2 fruit fly cellular contexts compared by ENCODE assay signal in the genomic region with DNA sequence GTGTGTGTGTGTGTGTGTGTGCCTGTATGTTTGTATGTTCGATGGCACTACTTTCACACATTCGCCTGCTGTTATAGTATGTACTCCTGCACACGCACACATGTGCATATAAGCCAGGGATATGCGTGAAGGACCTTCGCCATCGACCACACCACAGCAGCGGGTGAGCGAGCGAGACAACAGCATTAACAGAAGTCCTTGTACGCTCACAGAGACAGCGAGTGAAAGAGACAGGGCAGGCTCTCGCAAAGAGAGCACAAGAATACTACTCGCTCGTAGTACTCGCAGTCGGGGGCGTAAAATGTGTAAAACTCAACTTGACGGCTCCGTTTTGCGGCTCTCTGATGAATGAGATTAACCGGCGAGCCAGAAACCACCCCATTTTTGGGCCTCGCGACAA.
TF ChIP-seq lines count a peak whose summit lies in the region.

No protein-coding gene starts in this region.

- TF ChIP-seq CTCF in whole organism, embryonic (GFP tag; optimal IDR thresholded peaks at IDR 0.05; lab: Kevin White, UChicago), result no peak

TF ChIP-seq in whole organism, embryonic, 481 proteins besides CTCF, POLR2A, EP300 and RAD21 (continues in another document):
- TF ChIP-seq CG4282 (GFP tag; optimal IDR thresholded peaks at IDR 0.05; lab: Kevin White, UChicago), result no peak
- peak; percentile 13 for TF ChIP-seq abd-A (tag; optimal IDR thresholded peaks at IDR 0.05; lab: Kevin White, UChicago)
- TF ChIP-seq knrl (GFP tag; IDR thresholded peaks at IDR 0.05; lab: Robert Waterston, UW; ENCODE audit: partially characterized antibody), result no peak
- TF ChIP-seq az2 (GFP tag; optimal IDR thresholded peaks at IDR 0.05; lab: Kevin White, UChicago), result no peak
- peak; percentile 32 for TF ChIP-seq Kr (GFP tag; optimal IDR thresholded peaks at IDR 0.05; lab: Kevin White, UChicago)
- no peak for TF ChIP-seq CG2875 (GFP tag; optimal IDR thresholded peaks at IDR 0.05; lab: Kevin White, UChicago)
- TF ChIP-seq CG2116 (GFP tag; optimal IDR thresholded peaks at IDR 0.05; lab: Kevin White, UChicago), result no peak
- no peak for TF ChIP-seq CG12236 (GFP tag; optimal IDR thresholded peaks at IDR 0.05; lab: Kevin White, UChicago)
- TF ChIP-seq Med (GFP tag; lab: Kevin White, UChicago), result peak; percentile 27
- TF ChIP-seq CG12155 (GFP tag; optimal IDR thresholded peaks at IDR 0.05; lab: Kevin White, UChicago), result peak; percentile 77
- TF ChIP-seq CG33557 (GFP tag; optimal IDR thresholded peaks at IDR 0.05; lab: Kevin White, UChicago), result no peak
- TF ChIP-seq CG11093 (GFP tag; IDR thresholded peaks at IDR 0.05; lab: Robert Waterston, UW), result no peak
- no peak for TF ChIP-seq CG9215 (GFP tag; IDR thresholded peaks at IDR 0.05; lab: Robert Waterston, UW)
- TF ChIP-seq D19A (tag; optimal IDR thresholded peaks at IDR 0.05; lab: Kevin White, UChicago), result no peak
- TF ChIP-seq CG3281 (GFP tag; optimal IDR thresholded peaks at IDR 0.05; lab: Kevin White, UChicago), result no peak
- peak; percentile 17; the same call in 1 of the 2 replicates for TF ChIP-seq Bgb (GFP tag; IDR thresholded peaks at IDR 0.05; lab: Robert Waterston, UW; ENCODE audit: partially characterized antibody)
- peak; percentile 69 for TF ChIP-seq onecut (GFP tag; IDR thresholded peaks at IDR 0.05; lab: Robert Waterston, UW)
- TF ChIP-seq disco-r (GFP tag; optimal IDR thresholded peaks at IDR 0.05; lab: Kevin White, UChicago), result no peak
- TF ChIP-seq CG18599 (GFP tag; optimal IDR thresholded peaks at IDR 0.05; lab: Kevin White, UChicago), result peak; percentile 22
- TF ChIP-seq z (GFP tag; IDR thresholded peaks at IDR 0.05; lab: Robert Waterston, UW), result peak; percentile 82
- no peak for TF ChIP-seq fu2 (GFP tag; optimal IDR thresholded peaks at IDR 0.05; lab: Kevin White, UChicago)
- peak; percentile 70 for TF ChIP-seq CG8478 (optimal IDR thresholded peaks at IDR 0.05; lab: Kevin White, UChicago)
- TF ChIP-seq zen (tag; optimal IDR thresholded peaks at IDR 0.05; lab: Kevin White, UChicago), result peak; percentile 8
- no peak for TF ChIP-seq Antp (GFP tag; optimal IDR thresholded peaks at IDR 0.05; lab: Kevin White, UChicago)
- no peak for TF ChIP-seq br (optimal IDR thresholded peaks at IDR 0.05; lab: Kevin White, UChicago)
- TF ChIP-seq odd (GFP tag; optimal IDR thresholded peaks at IDR 0.05; lab: Kevin White, UChicago), result no peak
- TF ChIP-seq crol (GFP tag; IDR thresholded peaks at IDR 0.05; lab: Robert Waterston, UW), result peak; percentile 44; the same call in 1 of the 2 replicates
- no peak for TF ChIP-seq Atf3 (GFP tag; optimal IDR thresholded peaks at IDR 0.05; lab: Kevin White, UChicago)
- TF ChIP-seq BtbVII (GFP tag; optimal IDR thresholded peaks at IDR 0.05; lab: Kevin White, UChicago), result no peak
- TF ChIP-seq pho (GFP tag; optimal IDR thresholded peaks at IDR 0.05; lab: Kevin White, UChicago), result no peak
- TF ChIP-seq luna (GFP tag; optimal IDR thresholded peaks at IDR 0.05; lab: Kevin White, UChicago), result no peak
- TF ChIP-seq maf-S (GFP tag; optimal IDR thresholded peaks at IDR 0.05; lab: Kevin White, UChicago), result no peak
- TF ChIP-seq cg (GFP tag; optimal IDR thresholded peaks at IDR 0.05; lab: Kevin White, UChicago), result peak; percentile 77
- no peak for TF ChIP-seq CG3847 (GFP tag; IDR thresholded peaks at IDR 0.05; lab: Robert Waterston, UW)
- no peak for TF ChIP-seq jing (GFP tag; optimal IDR thresholded peaks at IDR 0.05; lab: Kevin White, UChicago)
- no peak for TF ChIP-seq cad (GFP tag; optimal IDR thresholded peaks at IDR 0.05; lab: Kevin White, UChicago)
- no peak for TF ChIP-seq nerfin-2 (GFP tag; IDR thresholded peaks at IDR 0.05; lab: Robert Waterston, UW; ENCODE audit: partially characterized antibody)
- no peak for TF ChIP-seq Lhr (GFP tag; optimal IDR thresholded peaks at IDR 0.05; lab: Kevin White, UChicago)
- TF ChIP-seq Poxn (GFP tag; IDR thresholded peaks at IDR 0.05; lab: Robert Waterston, UW), result no peak
- peak; percentile 67 for TF ChIP-seq D (optimal IDR thresholded peaks at IDR 0.05; lab: Kevin White, UChicago)
- TF ChIP-seq D (GFP tag; optimal IDR thresholded peaks at IDR 0.05; lab: Kevin White, UChicago), result no peak
- peak; percentile 46 to 69 for TF ChIP-seq Trl (optimal IDR thresholded peaks at IDR 0.05; lab: Kevin White, UChicago)
- no peak for TF ChIP-seq Trl (GFP tag; optimal IDR thresholded peaks at IDR 0.05; lab: Kevin White, UChicago)
- TF ChIP-seq Ssrp (tag; optimal IDR thresholded peaks at IDR 0.05; lab: Kevin White, UChicago), result no peak
- no peak for TF ChIP-seq sr (GFP tag; IDR thresholded peaks at IDR 0.05; lab: Robert Waterston, UW)

TF ChIP-seq in whole organism, wandering third instar larva, 38 proteins besides CTCF, POLR2A, EP300 and RAD21:
- TF ChIP-seq Dfd (GFP tag; optimal IDR thresholded peaks at IDR 0.05; lab: Kevin White, UChicago) (peak; percentile 74), foxo (GFP tag; optimal IDR thresholded peaks at IDR 0.05; lab: Kevin White, UChicago) (no peak)

Comparison
In these comparisons a context has a peak if more than half of its experiments do, and no peak if none do; other contexts are left out.
1. Of the 10 proteins assayed by ChIP-seq in both whole organism, embryonic and whole organism, wandering third instar larva: peak only in whole organism, embryonic: none; only in whole organism, wandering third instar larva: Dfd; in both: none; in neither: 9.